Worm (Caenorhabditis elegans) whole organism, L4/young adult: ENCODE measurements around the gene sru-37.

ENCODE experiments used
- W03F9.2 ChIP-seq: fragments of 150-350 bp; optimal IDR thresholded peaks from 2 replicates; lab custom pipeline; 2014; ENCODE audit warnings: missing biosample characterization, missing genetic modification characterization
- dao-5 ChIP-seq: sonication (generic microtip); optimal IDR thresholded peaks from 2 replicates; lab custom pipeline; 2016; ENCODE audit warnings: missing genotype, missing genetic modification characterization, moderate library complexity, missing compliant biosample characterization
- him-1 ChIP-seq: sonication (generic microtip); optimal IDR thresholded peaks from 2 replicates; lab custom pipeline; 2016; ENCODE audit warnings: missing genotype, missing genetic modification reagents, missing genetic modification characterization, missing compliant biosample characterization

DNA sequence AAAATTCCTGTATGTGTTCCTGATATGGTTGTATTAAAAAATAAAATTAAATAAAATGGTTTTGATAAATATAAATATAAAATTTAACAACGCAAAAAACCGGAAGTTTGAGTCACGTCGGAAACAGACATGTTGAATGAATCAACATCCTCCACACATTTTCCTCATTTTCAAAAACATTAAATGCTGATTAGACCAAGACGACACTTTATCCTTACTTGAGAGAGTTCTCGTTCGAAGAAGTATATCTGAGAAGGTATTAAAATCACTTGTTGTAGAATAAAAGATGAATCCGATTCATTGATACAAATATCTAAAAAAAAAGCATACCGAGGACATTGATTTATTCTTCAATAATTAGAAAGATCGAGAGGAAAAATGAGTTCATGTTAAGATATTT is 7.0 kb upstream of the sru-37 start:
- TF ChIP-seq him-1 (tag; lab: Kevin White, UChicago) (no peak), W03F9.2 (tag; lab: Kevin White, UChicago) (no peak), dao-5 (tag; lab: Kevin White, UChicago) (no peak)
